Worm (Caenorhabditis elegans) whole organism, young adult: ENCODE results near the gene clec-173.

ENCODE experiments used
- B0336.3 ChIP-seq: fragments of 200-800 bp; sonication (Bioruptor generic); IDR thresholded peaks from 2 replicates; pipeline ENCODE4 v1.3.6; 2022; ENCODE audit warnings: missing genetic modification characterization, missing compliant biosample characterization
- F57C9.4 ChIP-seq: sonication (generic microtip); optimal IDR thresholded peaks from 2 replicates; lab custom pipeline; 2017; ENCODE audit warnings: mild to moderate bottlenecking, missing genetic modification characterization, missing compliant biosample characterization
- K11D2.4 ChIP-seq: fragments of 200-800 bp; sonication (Bioruptor generic); IDR thresholded peaks from 2 replicates; pipeline ENCODE4 v1.3.6; 2022; ENCODE audit warnings: missing genetic modification reagents, missing genetic modification characterization, missing compliant biosample characterization
- Y95B8A.8 ChIP-seq: fragments of 200-800 bp; sonication (Bioruptor generic); IDR thresholded peaks from 2 replicates; pipeline ENCODE4 v1.3.6; 2022; ENCODE audit warnings: missing genetic modification reagents, missing genetic modification characterization, missing compliant biosample characterization
- aptf-2 ChIP-seq: fragments of 200-800 bp; sonication (Bioruptor generic); conservative IDR thresholded peaks from 2 replicates; pipeline ENCODE4 v1.3.6; 2022; ENCODE audit warnings: missing genetic modification reagents, missing genetic modification characterization, missing compliant biosample characterization
- bed-1 ChIP-seq: fragments of 200-800 bp; sonication (Bioruptor generic); IDR thresholded peaks from 2 replicates; pipeline ENCODE4 v1.3.6; 2022; ENCODE audit warnings: missing genetic modification reagents, missing genetic modification characterization, missing compliant biosample characterization
- cebp-1 ChIP-seq, 2 experiments: fragments of 200-800 bp in 1 of 2; sonication (Bioruptor generic) in 1 of 2; sonication (generic microtip) in 1 of 2; IDR thresholded peaks in 1 of 2; optimal IDR thresholded peaks in 1 of 2; 2 replicates each; pipeline versions ENCODE4 v1.3.6 to Lab custom; 2017 to 2022; ENCODE audit warnings: missing compliant biosample characterization in 2 of 2, missing genetic modification characterization in 2 of 2, mild to moderate bottlenecking in 1 of 2, missing genetic modification reagents in 1 of 2, moderate library complexity in 1 of 2
- ceh-100 ChIP-seq: fragments of 200-800 bp; sonication (Bioruptor generic); IDR thresholded peaks from 2 replicates; pipeline ENCODE4 v1.3.6; 2022; ENCODE audit warnings: missing genetic modification reagents, missing genetic modification characterization, missing compliant biosample characterization
- ceh-40 ChIP-seq: fragments of 200-800 bp; sonication (Bioruptor generic); IDR thresholded peaks from 2 replicates; pipeline ENCODE4 v1.3.6; 2022; ENCODE audit warnings: missing genetic modification characterization, missing compliant biosample characterization
- ceh-58 ChIP-seq: fragments of 200-800 bp; sonication (Bioruptor generic); IDR thresholded peaks from 2 replicates; pipeline ENCODE4 v1.3.6; 2022; ENCODE audit warnings: missing genetic modification characterization, missing compliant biosample characterization
- ceh-91 ChIP-seq: fragments of 200-800 bp; sonication (Bioruptor generic); IDR thresholded peaks from 2 replicates; pipeline ENCODE4 v1.3.6; 2022; ENCODE audit warnings: missing genetic modification reagents, missing genetic modification characterization, missing compliant biosample characterization
- chd-7 ChIP-seq: sonication (generic microtip); optimal IDR thresholded peaks from 2 replicates; lab custom pipeline; 2016; ENCODE audit warnings: mild to moderate bottlenecking, missing genetic modification characterization, moderate library complexity, missing compliant biosample characterization
- dpl-1 ChIP-seq: fragments of 150-350 bp; optimal IDR thresholded peaks from 2 replicates; lab custom pipeline; 2014; ENCODE audit warnings: missing biosample characterization, missing genetic modification reagents, missing genetic modification characterization
- egl-44 ChIP-seq: fragments of 200-800 bp; sonication (Bioruptor generic); IDR thresholded peaks from 2 replicates; pipeline ENCODE4 v1.3.6; 2022; ENCODE audit warnings: missing genetic modification reagents, missing genetic modification characterization, missing compliant biosample characterization
- egrh-3 ChIP-seq: fragments of 200-800 bp; sonication (Bioruptor generic); IDR thresholded peaks from 2 replicates; pipeline ENCODE4 v1.3.6; 2022; ENCODE audit warnings: missing genetic modification reagents, missing genetic modification characterization, missing compliant biosample characterization
- ets-4 ChIP-seq: fragments of 200-800 bp; sonication (Bioruptor generic); optimal IDR thresholded peaks from 2 replicates; lab custom pipeline; 2018; ENCODE audit warnings: mild to moderate bottlenecking, missing genetic modification characterization, missing compliant biosample characterization
- fkh-3 ChIP-seq: sonication (generic microtip); optimal IDR thresholded peaks from 2 replicates; lab custom pipeline; 2016; ENCODE audit warnings: mild to moderate bottlenecking, missing genetic modification characterization, missing compliant biosample characterization
- hrde-1 ChIP-seq: sonication (generic microtip); optimal IDR thresholded peaks from 2 replicates; lab custom pipeline; 2016; ENCODE audit warnings: missing genetic modification characterization, mild to moderate bottlenecking, missing compliant biosample characterization, moderate library complexity, missing genotype, missing genetic modification reagents, borderline replicate concordance
- madf-10 ChIP-seq: sonication (generic microtip); optimal IDR thresholded peaks from 2 replicates; lab custom pipeline; 2016; ENCODE audit warnings: mild to moderate bottlenecking, missing genetic modification characterization, missing compliant biosample characterization
- madf-6 ChIP-seq: fragments of 200-800 bp; sonication (Bioruptor generic); IDR thresholded peaks from 2 replicates; pipeline ENCODE4 v1.3.6; 2022; ENCODE audit warnings: missing genetic modification reagents, missing genetic modification characterization, missing compliant biosample characterization
- mxl-1 ChIP-seq: sonication (generic microtip); optimal IDR thresholded peaks from 2 replicates; lab custom pipeline; 2016; ENCODE audit warnings: missing genetic modification characterization, missing compliant biosample characterization
- nfya-1 ChIP-seq: sonication (generic microtip); optimal IDR thresholded peaks from 2 replicates; lab custom pipeline; 2017; ENCODE audit warnings: antibody characterized with exemption, missing compliant biosample characterization, missing genetic modification characterization, borderline replicate concordance; ENCODE audit not compliant: insufficient read depth
- nfya-2 ChIP-seq: fragments of 200-800 bp; sonication (Bioruptor generic); IDR thresholded peaks from 2 replicates; pipeline ENCODE4 v1.3.6; 2022; ENCODE audit warnings: missing genetic modification reagents, missing genetic modification characterization, missing compliant biosample characterization
- nhr-179 ChIP-seq: sonication (generic microtip); optimal IDR thresholded peaks from 2 replicates; lab custom pipeline; 2016; ENCODE audit warnings: mild to moderate bottlenecking, missing genetic modification characterization, missing compliant biosample characterization
- nhr-27 ChIP-seq: fragments of 200-800 bp; sonication (Bioruptor generic); optimal IDR thresholded peaks from 2 replicates; lab custom pipeline; 2018; ENCODE audit warnings: mild to moderate bottlenecking, missing genetic modification characterization, moderate library complexity, missing compliant biosample characterization
- nhr-80 ChIP-seq: sonication (generic microtip); optimal IDR thresholded peaks from 2 replicates; lab custom pipeline; 2016; ENCODE audit warnings: missing genetic modification characterization, missing compliant biosample characterization
- snpc-4 ChIP-seq, 5 experiments: fragments of 150-350 bp in 1 of 5; sonication (generic microtip) in 4 of 5; optimal IDR thresholded peaks; 2 replicates each; lab custom pipeline; 2014 to 2018; ENCODE audit warnings: missing genetic modification characterization in 5 of 5, missing biosample characterization in 3 of 5, antibody characterized with exemption in 2 of 5, mild to moderate bottlenecking in 2 of 5, missing compliant biosample characterization in 2 of 5, missing genotype in 2 of 5, moderate library complexity in 2 of 5, missing genetic modification reagents in 1 of 5
- tbp1 ChIP-seq: fragments of 200-800 bp; sonication (Bioruptor generic); optimal IDR thresholded peaks from 2 replicates; lab custom pipeline; 2018; ENCODE audit warnings: mild to moderate bottlenecking, missing genetic modification characterization, missing compliant biosample characterization
- unc-130 ChIP-seq: sonication (generic microtip); optimal IDR thresholded peaks from 2 replicates; lab custom pipeline; 2016; ENCODE audit warnings: missing genetic modification reagents, missing genetic modification characterization, missing compliant biosample characterization
- xnd-1 ChIP-seq: sonication (generic microtip); optimal IDR thresholded peaks from 2 replicates; lab custom pipeline; 2016; ENCODE audit warnings: missing genotype, missing genetic modification reagents, missing genetic modification characterization, missing compliant biosample characterization
- zfh-2 ChIP-seq: fragments of 200-800 bp; sonication (Bioruptor generic); conservative IDR thresholded peaks from 2 replicates; pipeline ENCODE4 v1.3.6; 2022; ENCODE audit warnings: missing genetic modification reagents, missing genetic modification characterization, missing compliant biosample characterization
- ztf-28 ChIP-seq: fragments of 200-800 bp; sonication (Bioruptor generic); IDR thresholded peaks from 2 replicates; pipeline ENCODE4 v1.3.6; 2022; ENCODE audit warnings: missing genetic modification reagents, missing genetic modification characterization, missing compliant biosample characterization
- ztf-6 ChIP-seq: fragments of 200-800 bp; sonication (Bioruptor generic); IDR thresholded peaks from 2 replicates; pipeline ENCODE4 v1.3.6; 2022; ENCODE audit warnings: missing genetic modification reagents, missing genetic modification characterization, missing compliant biosample characterization

clec-173 gene

DNA sequence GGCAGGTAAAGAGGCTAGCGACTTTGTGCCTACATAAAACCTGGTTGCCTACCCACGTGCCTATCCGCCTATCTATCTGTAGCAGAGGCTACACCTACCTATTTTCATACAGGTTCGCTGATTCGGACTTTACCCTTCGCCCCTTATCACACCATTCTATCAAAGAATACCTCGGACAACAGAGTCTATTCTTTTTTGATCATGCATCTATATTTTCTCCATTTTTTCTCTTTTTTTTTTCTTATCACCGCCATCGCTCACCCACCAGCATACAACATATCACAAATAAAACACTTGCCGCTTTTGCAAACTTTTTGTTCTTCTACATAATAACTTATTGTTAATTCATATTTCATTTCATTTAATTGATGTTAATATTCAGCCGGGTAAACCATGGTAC lies 9.0 kb downstream of the clec-173 start, which contains the start of gene T26C12.1:
Gene T26C12.1, plus strand, starts transcription at position 383 of the 400 bp plus-strand sequence.
- TF ChIP-seq egl-44 (GFP tag; lab: Robert Waterston, UW) (no peak), cebp-1 (GFP tag; IDR thresholded peaks at IDR 0.05; lab: Robert Waterston, UW) (no peak), cebp-1 (tag; optimal IDR thresholded peaks at IDR 0.05; lab: Kevin White, UChicago) (peak; percentile 5), Y95B8A.8 (GFP tag; lab: Robert Waterston, UW) (no peak), nhr-80 (peak; percentile 91), madf-6 (GFP tag; lab: Robert Waterston, UW) (0 out of 2 replicates have a peak, but pooled peaks have one; percentile 8)

DNA sequence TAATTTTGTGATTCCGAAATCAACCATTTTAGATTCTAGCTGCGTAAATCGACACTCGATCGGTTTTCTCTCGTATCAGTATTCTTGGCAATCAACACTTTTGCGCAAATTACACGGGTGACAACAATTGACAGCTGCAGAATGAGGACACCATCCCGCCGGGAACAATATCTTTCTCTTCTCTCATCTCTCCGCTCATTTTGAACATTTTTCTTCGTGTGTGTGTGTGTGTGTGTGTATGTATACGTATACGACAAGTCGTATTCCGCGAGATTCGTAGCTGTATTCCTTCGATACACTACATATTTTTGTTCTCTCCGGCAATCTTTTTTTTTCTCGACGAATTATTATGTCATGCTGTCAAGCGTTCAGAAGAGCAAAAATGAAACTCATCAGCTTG lies 10.6 kb downstream of the clec-173 start:
- no peak for TF ChIP-seq nfya-2
- TF ChIP-seq, all 124 proteins: peak for 0

DNA sequence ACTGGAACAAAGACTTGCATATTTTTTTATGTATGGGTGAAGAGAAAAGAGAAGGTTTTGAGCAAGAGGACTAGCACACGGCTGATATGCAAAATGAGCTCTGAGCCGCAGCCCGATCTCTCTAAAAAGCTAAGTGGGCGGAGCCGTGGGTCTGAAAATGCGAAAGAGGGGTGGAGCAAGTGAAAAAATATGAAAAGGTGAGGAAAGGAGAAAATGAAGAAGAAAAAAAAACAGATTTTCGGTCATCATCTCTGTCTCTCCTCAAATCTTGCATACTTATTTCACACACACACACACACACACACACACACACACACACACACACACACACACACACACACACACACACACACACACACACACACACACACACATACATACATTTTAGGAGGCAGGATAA lies 13.0 kb downstream of the clec-173 start, which contains the start of gene dmd-9:
Gene dmd-9, minus strand, starts transcription at position 101 of the 400 bp plus-strand sequence.
- TF ChIP-seq ceh-100 (GFP tag; lab: Robert Waterston, UW) (no peak), B0336.3 (GFP tag; lab: Robert Waterston, UW) (no peak), dpl-1 (GFP tag; lab: Kevin White, UChicago) (no peak), ets-4 (GFP tag; lab: Kevin White, UChicago) (no peak), aptf-2 (no peak), hrde-1 (tag; lab: Kevin White, UChicago) (no peak), madf-10 (tag; lab: Kevin White, UChicago) (no peak), nhr-27 (tag; lab: Kevin White, UChicago) (no peak)

DNA sequence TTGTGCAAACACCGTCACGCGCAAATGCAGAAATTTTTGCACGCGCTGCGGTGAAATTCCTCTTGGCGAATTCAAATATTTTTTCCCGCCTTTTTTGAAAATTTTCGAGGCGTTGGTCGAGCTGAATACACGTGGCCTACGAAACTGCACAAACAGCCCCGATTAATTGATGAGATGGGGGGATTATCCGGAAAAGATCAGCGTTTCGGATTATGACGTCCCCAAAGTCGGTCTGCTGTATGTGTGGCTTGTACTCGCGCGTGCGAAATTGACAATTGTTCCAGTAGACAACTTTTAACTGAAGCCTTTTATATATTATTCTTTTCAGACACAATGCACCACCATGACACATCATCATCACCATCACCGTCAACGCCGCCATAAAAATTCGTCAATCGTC lies 15.4 kb downstream of the clec-173 start:
- no peak for TF ChIP-seq nfya-1 (tag; lab: Kevin White, UChicago)
- TF ChIP-seq ceh-40 (GFP tag; lab: Robert Waterston, UW): no peak
- TF ChIP-seq egrh-3 (GFP tag; lab: Robert Waterston, UW): no peak
- no peak for TF ChIP-seq ztf-28 (GFP tag; lab: Robert Waterston, UW)
- TF ChIP-seq madf-10 (tag; lab: Kevin White, UChicago): no peak
- no peak for TF ChIP-seq mxl-1 (tag; lab: Kevin White, UChicago)
- TF ChIP-seq F57C9.4 (tag; lab: Kevin White, UChicago): no peak
- no peak for TF ChIP-seq chd-7 (tag; lab: Kevin White, UChicago)
- no peak for TF ChIP-seq tbp1 (GFP tag; lab: Kevin White, UChicago)
- TF ChIP-seq bed-1: no peak
- no peak for TF ChIP-seq K11D2.4 (GFP tag; lab: Robert Waterston, UW)
- no peak for TF ChIP-seq snpc-4 (GFP tag; optimal IDR thresholded peaks at IDR 0.05; lab: Kevin White, UChicago)
- TF ChIP-seq snpc-4 (tag; optimal IDR thresholded peaks at IDR 0.05; lab: Kevin White, UChicago): no peak
- no peak for TF ChIP-seq nhr-179 (tag; lab: Kevin White, UChicago)
- no peak for TF ChIP-seq xnd-1 (tag; lab: Kevin White, UChicago)
- TF ChIP-seq fkh-3 (tag; lab: Kevin White, UChicago): no peak
- TF ChIP-seq ceh-58 (GFP tag; lab: Robert Waterston, UW): no peak
- TF ChIP-seq madf-6 (GFP tag; lab: Robert Waterston, UW): no peak
- no peak for TF ChIP-seq nfya-2
- no peak for TF ChIP-seq ceh-91
- TF ChIP-seq unc-130 (GFP tag; lab: Kevin White, UChicago): no peak

DNA sequence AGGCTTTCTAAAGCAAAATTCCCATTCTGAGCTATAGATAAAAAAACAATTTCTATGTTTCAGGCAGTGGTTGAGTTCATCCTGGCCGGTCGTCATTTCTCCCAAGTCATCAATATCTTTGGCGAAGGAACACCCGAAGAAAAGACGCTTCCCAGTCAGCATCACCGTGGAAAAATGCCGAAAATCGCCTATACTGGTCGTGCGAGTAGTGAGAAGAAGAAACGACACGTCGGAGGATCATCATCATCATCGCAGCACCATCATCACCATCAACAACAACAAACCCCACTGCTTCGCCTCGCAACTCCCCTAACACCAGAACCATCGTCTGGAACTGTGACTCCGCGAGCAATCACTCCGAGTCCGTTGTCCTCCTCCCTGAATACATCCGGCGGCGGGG lies 15.9 kb downstream of the clec-173 start:
- TF ChIP-seq ztf-6 (GFP tag; lab: Robert Waterston, UW) (no peak), zfh-2 (GFP tag; lab: Robert Waterston, UW) (0 out of 2 replicates have a peak, but pooled peaks have one; percentile 19)
